Worm (Caenorhabditis elegans) whole organism, L1 larva: ENCODE results near the gene pgp-13.

ENCODE experiments used
- C16A3.4 ChIP-seq: fragments of 150-350 bp; optimal IDR thresholded peaks from 2 replicates; lab custom pipeline; 2014; ENCODE audit warnings: missing biosample characterization, missing genetic modification characterization
- C34B4.2 ChIP-seq: sonication (generic microtip); optimal IDR thresholded peaks from 2 replicates; lab custom pipeline; 2017; ENCODE audit warnings: mild to moderate bottlenecking, missing genetic modification characterization, missing compliant biosample characterization
- F16B12.6 ChIP-seq: fragments of 150-350 bp; optimal IDR thresholded peaks from 2 replicates; lab custom pipeline; 2014; ENCODE audit warnings: missing biosample characterization, missing genetic modification characterization
- aly-2 ChIP-seq: fragments of 150-350 bp; optimal IDR thresholded peaks from 2 replicates; lab custom pipeline; 2014; ENCODE audit warnings: missing biosample characterization, missing genetic modification characterization
- ama-1 ChIP-seq: fragments of 150-350 bp; optimal IDR thresholded peaks from 2 replicates; lab custom pipeline; 2014
- ceh-8 ChIP-seq: fragments of 200-800 bp; sonication (Bioruptor generic); optimal IDR thresholded peaks from 2 replicates; lab custom pipeline; 2018; ENCODE audit warnings: mild to moderate bottlenecking, missing genetic modification characterization, moderate library complexity, missing compliant biosample characterization
- ces-1 ChIP-seq: fragments of 150-350 bp; optimal IDR thresholded peaks from 2 replicates; lab custom pipeline; 2014; ENCODE audit warnings: missing biosample characterization, missing genetic modification reagents, missing genetic modification characterization
- dpl-1 ChIP-seq, 3 experiments: fragments of 150-350 bp in 2 of 3; sonication (generic microtip) in 1 of 3; optimal IDR thresholded peaks; 2 replicates each; lab custom pipeline; 2014 to 2017; ENCODE audit warnings: missing biosample characterization in 3 of 3, missing genetic modification characterization in 3 of 3, missing genetic modification reagents in 3 of 3
- dsc-1 ChIP-seq: sonication (generic microtip); optimal IDR thresholded peaks from 2 replicates; lab custom pipeline; 2016; ENCODE audit warnings: mild to moderate bottlenecking, missing genetic modification characterization, missing compliant biosample characterization
- efl-1 ChIP-seq, 4 experiments: fragments of 150-350 bp; optimal IDR thresholded peaks in 3 of 4; peaks in 1 of 4; 1 replicate in 1 of 4; 2 replicates in 3 of 4; lab custom pipeline; 2014; ENCODE audit warnings: missing biosample characterization in 2 of 4, missing genetic modification characterization in 2 of 4, missing genetic modification reagents in 2 of 4
- egl-13 ChIP-seq: sonication (generic microtip); optimal IDR thresholded peaks from 2 replicates; lab custom pipeline; 2016; ENCODE audit warnings: missing genotype, missing genetic modification reagents, missing genetic modification characterization, missing compliant biosample characterization
- egl-27 ChIP-seq, 2 experiments: fragments of 150-350 bp in 1 of 2; sonication (generic microtip); optimal IDR thresholded peaks; 3 replicates each; lab custom pipeline; 2017 to 2018; ENCODE audit warnings: missing biosample characterization in 2 of 2, missing genetic modification characterization in 2 of 2, missing genetic modification reagents in 2 of 2
- elt-3 ChIP-seq, 6 experiments: fragments of 150-350 bp in 1 of 6; sonication (generic microtip); optimal IDR thresholded peaks; 2 replicates each; lab custom pipeline; 2017 to 2018; ENCODE audit warnings: missing biosample characterization in 6 of 6, missing genetic modification characterization in 6 of 6, inconsistent platforms in 1 of 6
- fkh-4 ChIP-seq: sonication (generic microtip); optimal IDR thresholded peaks from 2 replicates; lab custom pipeline; 2016; ENCODE audit warnings: missing compliant biosample characterization, missing genetic modification characterization, borderline replicate concordance
- fkh-8 ChIP-seq: sonication (generic microtip); optimal IDR thresholded peaks from 2 replicates; lab custom pipeline; 2016; ENCODE audit warnings: mild to moderate bottlenecking, missing genetic modification characterization, missing compliant biosample characterization
- fos-1 ChIP-seq: fragments of 150-350 bp; optimal IDR thresholded peaks from 2 replicates; lab custom pipeline; 2014; ENCODE audit warnings: missing biosample characterization, missing genetic modification characterization
- grh-1 ChIP-seq: fragments of 200-800 bp; sonication (Bioruptor generic); IDR thresholded peaks from 2 replicates; pipeline ENCODE4 v1.3.6; 2022; ENCODE audit warnings: missing genetic modification reagents, missing genetic modification characterization, missing compliant biosample characterization
- hlh-4 ChIP-seq: sonication (generic microtip); optimal IDR thresholded peaks from 2 replicates; lab custom pipeline; 2016; ENCODE audit warnings: mild to moderate bottlenecking, missing genetic modification characterization, missing compliant biosample characterization
- hpl-2 ChIP-seq: fragments of 150-350 bp; optimal IDR thresholded peaks from 2 replicates; lab custom pipeline; 2014; ENCODE audit warnings: missing biosample characterization, missing genetic modification reagents, missing genetic modification characterization
- lin-14 ChIP-seq: fragments of 200-800 bp; sonication (Bioruptor generic); optimal IDR thresholded peaks from 2 replicates; lab custom pipeline; 2018; ENCODE audit warnings: mild to moderate bottlenecking, missing genetic modification characterization, moderate library complexity, missing compliant biosample characterization
- lin-15B ChIP-seq: fragments of 150-350 bp; sonication (generic microtip); optimal IDR thresholded peaks from 3 replicates; lab custom pipeline; 2014; ENCODE audit warnings: missing biosample characterization, missing genetic modification characterization
- lin-39 ChIP-seq: fragments of 150-350 bp; optimal IDR thresholded peaks from 2 replicates; lab custom pipeline; 2014; ENCODE audit warnings: missing biosample characterization, missing genetic modification reagents, missing genetic modification characterization
- lir-3 ChIP-seq: sonication (generic microtip); optimal IDR thresholded peaks from 2 replicates; lab custom pipeline; 2016; ENCODE audit warnings: mild to moderate bottlenecking, missing genetic modification characterization, moderate library complexity, missing compliant biosample characterization; ENCODE audit not compliant: poor library complexity
- lsy-2 ChIP-seq, 2 experiments: fragments of 150-350 bp; optimal IDR thresholded peaks; 2 replicates each; lab custom pipeline; 2014; ENCODE audit warnings: missing biosample characterization in 2 of 2, missing genetic modification characterization in 2 of 2
- mef-2 ChIP-seq: fragments of 150-350 bp; optimal IDR thresholded peaks from 2 replicates; lab custom pipeline; 2014; ENCODE audit warnings: missing biosample characterization, missing genetic modification characterization
- mep-1 ChIP-seq: fragments of 150-350 bp; optimal IDR thresholded peaks from 2 replicates; lab custom pipeline; 2014; ENCODE audit warnings: missing biosample characterization, missing genetic modification characterization
- nhr-11 ChIP-seq: fragments of 150-350 bp; optimal IDR thresholded peaks from 2 replicates; lab custom pipeline; 2014; ENCODE audit warnings: missing biosample characterization, missing genetic modification characterization
- nhr-237 ChIP-seq: fragments of 150-350 bp; optimal IDR thresholded peaks from 2 replicates; lab custom pipeline; 2014; ENCODE audit warnings: missing biosample characterization, missing genetic modification characterization
- nhr-47 ChIP-seq: sonication (generic microtip); optimal IDR thresholded peaks from 2 replicates; lab custom pipeline; 2016; ENCODE audit warnings: mild to moderate bottlenecking, missing genetic modification characterization, moderate library complexity, missing compliant biosample characterization
- nhr-71 ChIP-seq: sonication (generic microtip); optimal IDR thresholded peaks from 2 replicates; lab custom pipeline; 2016; ENCODE audit warnings: mild to moderate bottlenecking, missing genetic modification characterization, moderate library complexity, missing compliant biosample characterization
- nhr-77 ChIP-seq: fragments of 150-350 bp; optimal IDR thresholded peaks from 2 replicates; lab custom pipeline; 2014; ENCODE audit warnings: missing biosample characterization, missing genetic modification characterization
- pag-3 ChIP-seq: sonication (generic microtip); optimal IDR thresholded peaks from 2 replicates; lab custom pipeline; 2017; ENCODE audit warnings: missing genetic modification characterization, mild to moderate bottlenecking, missing compliant biosample characterization, antibody characterized with exemption, borderline replicate concordance; ENCODE audit not compliant: insufficient read depth
- rnt-1 ChIP-seq: sonication (generic microtip); optimal IDR thresholded peaks from 2 replicates; lab custom pipeline; 2016; ENCODE audit warnings: mild to moderate bottlenecking, missing genetic modification characterization, moderate library complexity, missing compliant biosample characterization
- snu-23 ChIP-seq: sonication (generic microtip); optimal IDR thresholded peaks from 2 replicates; lab custom pipeline; 2016; ENCODE audit warnings: missing genetic modification characterization, missing compliant biosample characterization
- sox-4 ChIP-seq: sonication (generic microtip); optimal IDR thresholded peaks from 2 replicates; lab custom pipeline; 2016; ENCODE audit warnings: missing genetic modification characterization, missing compliant biosample characterization
- tbx-2 ChIP-seq: sonication (generic microtip); optimal IDR thresholded peaks from 2 replicates; lab custom pipeline; 2016; ENCODE audit warnings: missing genetic modification characterization, missing compliant biosample characterization
- unc-30 ChIP-seq: sonication (generic microtip); optimal IDR thresholded peaks from 2 replicates; lab custom pipeline; 2017; ENCODE audit warnings: missing biosample characterization, missing genetic modification characterization
- unc-98 ChIP-seq: fragments of 200-800 bp; sonication (Bioruptor generic); IDR thresholded peaks from 2 replicates; pipeline ENCODE4 v1.3.6; 2022; ENCODE audit warnings: missing genetic modification characterization, missing compliant biosample characterization
- vab-15 ChIP-seq: sonication (generic microtip); optimal IDR thresholded peaks from 2 replicates; lab custom pipeline; 2017; ENCODE audit warnings: missing genotype, mild to moderate bottlenecking, missing genetic modification characterization, missing compliant biosample characterization
- ztf-11 ChIP-seq, 2 experiments: sonication (generic microtip); optimal IDR thresholded peaks; 2 replicates each; lab custom pipeline; 2016 to 2017; ENCODE audit warnings: missing genetic modification characterization in 2 of 2, missing biosample characterization in 1 of 2, missing compliant biosample characterization in 1 of 2
- ztf-4 ChIP-seq: fragments of 150-350 bp; optimal IDR thresholded peaks from 2 replicates; lab custom pipeline; 2014; ENCODE audit warnings: missing biosample characterization, missing genetic modification characterization

Gene pgp-13

ce11 chrX:12702713-12703112, 35.8 kb upstream of the pgp-13 start (continued):
- TF ChIP-seq ceh-8 (GFP tag; lab: Kevin White, UChicago) (peak; percentile 28), grh-1 (GFP tag; lab: Robert Waterston, UW) (no peak), mep-1 (tag; lab: Kevin White, UChicago) (no peak), efl-1 (optimal IDR thresholded peaks at IDR 0.05; lab: Kevin White, UChicago) (no peak), efl-1 (GFP tag; optimal IDR thresholded peaks at IDR 0.05 in 1 of 2; lab: Kevin White, UChicago) (no peak), lin-14 (GFP tag; lab: Kevin White, UChicago) (no peak), rnt-1 (tag; lab: Kevin White, UChicago) (no peak), unc-30 (tag; lab: Kevin White, UChicago) (no peak), nhr-237 (no peak), dsc-1 (tag; lab: Kevin White, UChicago) (peak; percentile 86), sox-4 (tag; lab: Kevin White, UChicago) (no peak), lir-3 (tag; lab: Kevin White, UChicago) (no peak), lsy-2 (tag; optimal IDR thresholded peaks at IDR 0.05; lab: Kevin White, UChicago) (peak in 1 of 2 experiments; percentile 11), ces-1 (GFP tag; lab: Kevin White, UChicago) (no peak), dpl-1 (GFP tag; optimal IDR thresholded peaks at IDR 0.05; lab: Kevin White, UChicago) (no peak), fkh-8 (tag; lab: Kevin White, UChicago) (peak; percentile 79), egl-13 (tag; lab: Kevin White, UChicago) (peak; percentile 41), F16B12.6 (tag; lab: Kevin White, UChicago) (no peak), nhr-71 (peak; percentile 62), ztf-4 (no peak)

DNA sequence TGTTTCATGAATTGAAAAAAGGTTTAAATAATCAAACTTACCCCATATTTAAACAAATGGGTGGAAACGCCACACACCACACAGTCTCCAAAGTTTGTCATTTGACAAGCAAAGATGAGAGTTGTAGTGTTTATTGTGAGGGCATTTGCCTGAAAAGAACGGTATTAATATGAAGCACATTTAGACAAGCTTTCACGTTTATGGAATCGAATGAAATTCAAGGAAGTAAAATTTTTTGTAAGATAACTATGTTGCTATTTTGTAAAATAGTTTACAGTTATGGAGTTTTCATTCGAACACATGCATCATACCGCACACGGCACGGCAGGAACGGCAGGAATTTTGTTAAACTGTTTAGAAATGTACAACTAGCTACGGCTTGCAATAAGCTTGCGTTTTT, 33.8 kb upstream of the pgp-13 start, which contains the start of gene nhr-272:
TSS of gene nhr-272 (minus strand) at position 101 of the 400 bp plus-strand sequence.
- no peak for TF ChIP-seq ztf-11 (tag; optimal IDR thresholded peaks at IDR 0.05; lab: Kevin White, UChicago)

DNA sequence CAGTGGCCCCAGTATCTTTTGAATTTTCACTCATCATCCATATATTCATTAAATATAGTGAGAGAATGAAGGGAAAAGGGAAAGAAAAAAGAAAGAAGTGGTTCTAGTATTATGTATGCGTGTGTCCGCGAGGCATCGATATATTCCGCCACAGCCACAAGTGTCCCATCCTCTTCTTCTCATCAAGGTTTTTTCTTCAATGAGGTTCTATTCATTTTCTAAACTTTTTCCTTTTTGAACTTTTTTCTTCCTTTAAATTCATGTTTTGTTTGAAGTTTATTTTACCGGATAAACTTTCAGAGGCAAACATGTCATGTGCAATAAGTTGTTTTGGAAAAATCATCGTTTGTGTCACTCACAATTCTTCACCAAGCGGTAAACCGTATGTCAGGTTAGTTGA, 26.2 kb upstream of the pgp-13 start, which contains the start of gene rgs-2:
TSS of gene rgs-2 (plus strand) at position 301 of the 400 bp plus-strand sequence.
- peak; percentile 3 for TF ChIP-seq lin-14 (GFP tag; lab: Kevin White, UChicago)
- no peak for TF ChIP-seq ama-1

DNA sequence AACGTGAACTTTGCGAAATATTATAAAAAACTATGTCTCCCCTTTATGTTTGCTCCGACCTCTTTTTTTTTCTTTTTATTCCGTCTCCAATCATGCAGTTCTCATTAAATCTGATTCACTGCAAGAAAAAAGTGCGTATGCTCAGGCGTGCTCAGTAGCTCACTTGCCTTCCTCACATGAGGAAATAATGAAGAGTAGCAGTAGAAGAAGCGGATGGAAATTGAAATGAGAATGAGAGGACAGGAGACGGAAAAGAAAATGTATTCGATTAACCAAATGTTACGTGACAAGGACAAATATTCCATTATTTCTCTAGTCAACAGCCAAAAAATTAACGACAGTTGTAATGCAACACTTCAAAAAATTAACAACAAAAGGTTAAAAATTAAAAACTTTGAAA, 25.5 kb upstream of the pgp-13 start:
- peak; percentile 29 for TF ChIP-seq nhr-71
- peak; percentile 8 for TF ChIP-seq fos-1 (tag; lab: Kevin White, UChicago)
- peak; percentile 46 for TF ChIP-seq fkh-4 (tag; lab: Kevin White, UChicago)
- TF ChIP-seq lsy-2 (tag; optimal IDR thresholded peaks at IDR 0.05; lab: Kevin White, UChicago), result peak in 1 of 2 experiments; percentile 14
- peak; percentile 76 for TF ChIP-seq lin-14 (GFP tag; lab: Kevin White, UChicago)
- TF ChIP-seq ztf-4, result no peak
- peak; percentile 15 for TF ChIP-seq snu-23 (GFP tag; lab: Kevin White, UChicago)
- peak; percentile 40 for TF ChIP-seq nhr-47 (tag; lab: Kevin White, UChicago)
- TF ChIP-seq vab-15 (tag; lab: Kevin White, UChicago), result no peak
- TF ChIP-seq dsc-1 (tag; lab: Kevin White, UChicago), result peak; percentile 94
- TF ChIP-seq nhr-11 (tag; lab: Kevin White, UChicago), result no peak

DNA sequence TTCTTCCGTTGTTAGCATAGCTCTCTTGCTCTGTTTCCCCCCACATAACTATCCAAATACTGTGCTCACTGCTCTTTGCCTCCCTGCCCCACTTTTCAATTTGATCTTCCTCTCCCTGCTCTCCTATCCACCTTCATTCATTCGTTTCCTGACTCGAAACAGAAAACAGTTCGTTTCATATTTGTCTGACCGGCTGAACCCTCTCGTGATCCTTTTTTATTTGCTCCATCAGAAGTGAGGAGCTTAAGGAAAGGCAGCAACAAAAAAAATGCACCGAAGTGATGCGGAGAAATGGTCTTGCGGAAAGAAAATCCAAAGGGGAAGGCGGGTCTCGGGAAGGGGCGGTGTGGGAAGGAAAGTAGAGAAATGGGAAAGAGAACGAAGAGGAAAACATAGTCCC, 17.1 kb upstream of the pgp-13 start:
- TF ChIP-seq C34B4.2 (tag; lab: Kevin White, UChicago) (no peak), tbx-2 (tag; lab: Kevin White, UChicago) (peak; percentile 13), lin-14 (GFP tag; lab: Kevin White, UChicago) (peak; percentile 26)

ce11 chrX:12726129-12726528, 12.4 kb upstream of the pgp-13 start:
- TF ChIP-seq ztf-11 (tag; optimal IDR thresholded peaks at IDR 0.05; lab: Kevin White, UChicago) (no peak), mef-2 (no peak), F16B12.6 (tag; lab: Kevin White, UChicago) (no peak), dsc-1 (tag; lab: Kevin White, UChicago) (peak; percentile 21), nhr-77 (tag; lab: Kevin White, UChicago) (no peak), hpl-2 (GFP tag; lab: Kevin White, UChicago) (no peak), dpl-1 (GFP tag; optimal IDR thresholded peaks at IDR 0.05; lab: Kevin White, UChicago) (no peak), aly-2 (tag; lab: Kevin White, UChicago) (no peak), lin-15B (no peak), nhr-71 (peak; percentile 26), lin-39 (no peak), egl-27 (tag; optimal IDR thresholded peaks at IDR 0.05; lab: Kevin White, UChicago) (no peak), hlh-4 (peak; percentile 26), elt-3 (tag; optimal IDR thresholded peaks at IDR 0.05; lab: Kevin White, UChicago) (no peak), unc-98 (GFP tag; lab: Robert Waterston, UW) (no peak), ztf-4 (no peak), C16A3.4 (tag; lab: Kevin White, UChicago) (no peak), fkh-8 (tag; lab: Kevin White, UChicago) (peak; percentile 54), pag-3 (tag; lab: Kevin White, UChicago) (no peak)
